Fruit fly (Drosophila melanogaster) whole organism, wandering third instar larva: ENCODE measurements around the gene CG16853.

Experiments
- Abd-B ChIP-seq: fragments of >200 bp; optimal IDR thresholded peaks from 2 replicates; lab custom pipeline; 2017; ENCODE audit warnings: missing biosample characterization, missing genetic modification characterization
- CG32264 ChIP-seq: fragments of 200-800 bp; sonication (Bioruptor generic); optimal IDR thresholded peaks from 2 replicates; lab custom pipeline; 2016; ENCODE audit warnings: missing biosample characterization, missing genetic modification characterization
- CG9705 ChIP-seq: fragments of 200-800 bp; sonication (Bioruptor generic); optimal IDR thresholded peaks from 2 replicates; lab custom pipeline; 2018; ENCODE audit warnings: missing biosample characterization, mild to moderate bottlenecking, missing genetic modification characterization
- CrebA ChIP-seq: fragments of 200-800 bp; sonication (Bioruptor generic); optimal IDR thresholded peaks from 2 replicates; lab custom pipeline; 2016; ENCODE audit warnings: missing biosample characterization, mild to moderate bottlenecking, missing genetic modification characterization, borderline replicate concordance
- Dfd ChIP-seq: fragments of >200 bp; optimal IDR thresholded peaks from 2 replicates; lab custom pipeline; 2017; ENCODE audit warnings: missing biosample characterization, missing genetic modification characterization
- Dif ChIP-seq: fragments of 200-275, 200-300 bp; sonication (Bioruptor generic); optimal IDR thresholded peaks from 2 replicates; lab custom pipeline; 2018; ENCODE audit warnings: missing biosample characterization, missing genetic modification characterization; ENCODE audit not compliant: partially characterized antibody
- GATAd ChIP-seq: sonication (Bioruptor generic); optimal IDR thresholded peaks from 2 replicates; lab custom pipeline; 2016; ENCODE audit warnings: missing biosample characterization, missing genetic modification characterization
- HLH106 ChIP-seq: fragments of 200-800 bp; optimal IDR thresholded peaks from 3 replicates; lab custom pipeline; 2019; ENCODE audit warnings: missing biosample characterization, mild to moderate bottlenecking, missing genetic modification characterization, moderate library complexity
- Hnf4 ChIP-seq: fragments of 200-800 bp; sonication (Bioruptor generic); optimal IDR thresholded peaks from 2 replicates; lab custom pipeline; 2016; ENCODE audit warnings: missing biosample characterization, mild to moderate bottlenecking, missing genetic modification characterization
- Hr78 ChIP-seq: fragments of >200 bp; optimal IDR thresholded peaks from 2 replicates; lab custom pipeline; 2017; ENCODE audit warnings: missing biosample characterization, missing genetic modification characterization
- Hr83 ChIP-seq: fragments of 200-300 bp; sonication (Bioruptor generic); optimal IDR thresholded peaks from 2 replicates; lab custom pipeline; 2016; ENCODE audit warnings: missing biosample characterization, mild to moderate bottlenecking, missing genetic modification characterization, moderate library complexity; ENCODE audit not compliant: poor library complexity, severe bottlenecking
- Jra ChIP-seq: sonication (Bioruptor generic); optimal IDR thresholded peaks from 2 replicates; lab custom pipeline; 2016; ENCODE audit warnings: missing biosample characterization, missing genetic modification characterization
- Mio ChIP-seq: sonication (Bioruptor generic); optimal IDR thresholded peaks from 2 replicates; lab custom pipeline; 2016; ENCODE audit warnings: missing biosample characterization, missing genetic modification characterization
- Myc ChIP-seq: fragments of >200 bp; optimal IDR thresholded peaks from 2 replicates; lab custom pipeline; 2017
- N ChIP-seq: fragments of >200 bp; optimal IDR thresholded peaks from 2 replicates; lab custom pipeline; 2018; ENCODE audit warnings: missing biosample characterization, missing external identifiers, missing genetic modification characterization
- OdsH ChIP-seq: fragments of 200-800 bp; sonication (Bioruptor generic); optimal IDR thresholded peaks from 2 replicates; lab custom pipeline; 2016; ENCODE audit warnings: missing biosample characterization, mild to moderate bottlenecking, missing genetic modification characterization
- Rel ChIP-seq, 2 experiments: fragments of 200-800 bp; sonication (Bioruptor generic) in 1 of 2; optimal IDR thresholded peaks; 2 replicates in 1 of 2; 3 replicates in 1 of 2; lab custom pipeline; 2016 to 2019; ENCODE audit warnings: mild to moderate bottlenecking in 2 of 2, missing biosample characterization in 2 of 2, missing genetic modification characterization in 2 of 2, moderate library complexity in 1 of 2
- Sp1 ChIP-seq: fragments of 200-800 bp; sonication (Bioruptor generic); optimal IDR thresholded peaks from 3 replicates; lab custom pipeline; 2019; ENCODE audit warnings: missing biosample characterization, mild to moderate bottlenecking, missing genetic modification characterization, moderate library complexity
- Vsx2 ChIP-seq: fragments of 200-300, 225-300 bp; sonication (Bioruptor generic); optimal IDR thresholded peaks from 2 replicates; lab custom pipeline; 2018; ENCODE audit warnings: missing biosample characterization, missing genetic modification characterization; ENCODE audit not compliant: partially characterized antibody
- br ChIP-seq: fragments of 200-800 bp; sonication (Bioruptor generic); optimal IDR thresholded peaks from 2 replicates; lab custom pipeline; 2016; ENCODE audit warnings: missing biosample characterization, missing genetic modification characterization
- brk ChIP-seq: fragments of 200-800 bp; sonication (Bioruptor generic); optimal IDR thresholded peaks from 2 replicates; lab custom pipeline; 2016; ENCODE audit warnings: missing biosample characterization, mild to moderate bottlenecking, missing genetic modification characterization
- dl ChIP-seq, 2 experiments: fragments of 175-275, 200-275 bp in 1 of 2; fragments of 200-275 bp in 1 of 2; sonication (Bioruptor generic); optimal IDR thresholded peaks; lab custom pipeline; 2018; ENCODE audit warnings: mild to moderate bottlenecking in 2 of 2, missing biosample characterization in 2 of 2, missing genetic modification characterization in 2 of 2, moderate library complexity in 2 of 2; ENCODE audit not compliant: partially characterized antibody in 2 of 2, insufficient read depth in 1 of 2
- dmrt93B ChIP-seq: fragments of 200-800 bp; sonication (Bioruptor generic); optimal IDR thresholded peaks from 2 replicates; lab custom pipeline; 2018; ENCODE audit warnings: missing biosample characterization, mild to moderate bottlenecking, missing genetic modification characterization
- dsf ChIP-seq: sonication (Bioruptor generic); optimal IDR thresholded peaks from 2 replicates; lab custom pipeline; 2016; ENCODE audit warnings: missing biosample characterization, missing genetic modification characterization, borderline replicate concordance
- ey ChIP-seq: fragments of 200-800 bp; sonication (Bioruptor generic); optimal IDR thresholded peaks from 2 replicates; lab custom pipeline; 2016; ENCODE audit warnings: missing biosample characterization, missing genetic modification characterization
- foxo ChIP-seq, 2 experiments: fragments of 200-800 bp; sonication (Bioruptor generic); optimal IDR thresholded peaks; 2 replicates in 1 of 2; 3 replicates in 1 of 2; lab custom pipeline; 2016 to 2017; ENCODE audit warnings: missing biosample characterization in 2 of 2, missing genetic modification characterization in 2 of 2
- fru ChIP-seq: fragments of 200-800 bp; sonication (Bioruptor generic); optimal IDR thresholded peaks from 3 replicates; lab custom pipeline; 2016; ENCODE audit warnings: missing biosample characterization, mild to moderate bottlenecking, missing genetic modification characterization
- h ChIP-seq: fragments of 200-800 bp; sonication (Bioruptor generic); optimal IDR thresholded peaks from 3 replicates; lab custom pipeline; 2016; ENCODE audit warnings: missing biosample characterization, mild to moderate bottlenecking, missing genetic modification characterization
- jim ChIP-seq: fragments of 175-275, 200-325 bp; sonication (Bioruptor generic); optimal IDR thresholded peaks from 2 replicates; lab custom pipeline; 2016; ENCODE audit warnings: missing biosample characterization, mild to moderate bottlenecking, missing genetic modification characterization
- lola ChIP-seq: fragments of >200 bp; optimal IDR thresholded peaks from 2 replicates; lab custom pipeline; 2017; ENCODE audit warnings: missing biosample characterization, missing genetic modification characterization
- pan ChIP-seq: fragments of >200 bp; optimal IDR thresholded peaks from 2 replicates; lab custom pipeline; 2017
- psq ChIP-seq: fragments of 200-800 bp; sonication (Bioruptor generic); optimal IDR thresholded peaks from 3 replicates; lab custom pipeline; 2017; ENCODE audit warnings: missing biosample characterization, mild to moderate bottlenecking, missing genetic modification characterization, moderate library complexity
- rgr ChIP-seq: fragments of 200-800 bp; sonication (Bioruptor generic); optimal IDR thresholded peaks from 3 replicates; lab custom pipeline; 2016; ENCODE audit warnings: missing biosample characterization, mild to moderate bottlenecking, missing genetic modification characterization
- sage ChIP-seq: fragments of 200-800 bp; sonication (Bioruptor generic); optimal IDR thresholded peaks from 2 replicates; lab custom pipeline; 2016; ENCODE audit warnings: missing biosample characterization, mild to moderate bottlenecking, missing genetic modification characterization
- sv ChIP-seq: fragments of 200-800 bp; sonication (Bioruptor generic); optimal IDR thresholded peaks from 3 replicates; lab custom pipeline; 2016; ENCODE audit warnings: missing biosample characterization, missing genetic modification characterization
- tai ChIP-seq: sonication (Bioruptor generic); optimal IDR thresholded peaks from 2 replicates; lab custom pipeline; 2016; ENCODE audit warnings: missing biosample characterization, missing genetic modification characterization
- woc ChIP-seq: sonication (Bioruptor generic); optimal IDR thresholded peaks from 2 replicates; lab custom pipeline; 2016; ENCODE audit warnings: missing biosample characterization, mild to moderate bottlenecking, missing genetic modification characterization

Gene CG16853

DNA sequence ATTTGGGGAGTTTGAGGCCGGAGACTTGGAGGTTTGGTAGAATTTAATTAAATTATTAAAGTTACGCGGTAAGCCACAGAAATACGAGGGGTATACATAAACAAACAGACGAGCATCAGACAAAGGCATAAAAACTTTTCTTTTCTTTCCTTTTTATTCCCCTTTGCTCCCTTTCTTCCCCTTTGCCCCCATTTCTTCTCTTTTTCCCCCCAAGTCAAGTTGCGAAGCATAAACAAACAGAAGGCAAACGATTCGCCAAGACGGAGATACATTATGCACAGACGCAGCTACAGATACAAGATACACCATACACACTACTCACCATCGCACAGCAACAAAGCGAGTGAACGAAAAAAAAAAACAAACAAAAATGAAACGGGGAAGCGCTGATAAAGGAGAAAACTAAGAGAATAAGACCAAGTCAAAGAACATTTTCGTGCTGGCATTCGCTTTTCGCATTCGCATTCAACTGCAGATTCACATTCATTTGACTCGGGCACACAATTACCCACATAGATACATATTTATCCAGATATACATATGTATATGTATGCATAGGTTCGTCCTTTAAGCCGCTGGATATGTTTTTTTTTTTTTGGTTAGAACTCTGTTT lies 12.6 kb downstream of the CG16853 start:
- TF ChIP-seq Vsx2 (GFP tag; lab: Kevin White, UChicago) (peak; percentile 10), psq (GFP tag; lab: Kevin White, UChicago) (peak; percentile 90), Rel (GFP tag; optimal IDR thresholded peaks at IDR 0.05; lab: Kevin White, UChicago) (no peak), Rel (tag; optimal IDR thresholded peaks at IDR 0.05; lab: Kevin White, UChicago) (no peak)

DNA sequence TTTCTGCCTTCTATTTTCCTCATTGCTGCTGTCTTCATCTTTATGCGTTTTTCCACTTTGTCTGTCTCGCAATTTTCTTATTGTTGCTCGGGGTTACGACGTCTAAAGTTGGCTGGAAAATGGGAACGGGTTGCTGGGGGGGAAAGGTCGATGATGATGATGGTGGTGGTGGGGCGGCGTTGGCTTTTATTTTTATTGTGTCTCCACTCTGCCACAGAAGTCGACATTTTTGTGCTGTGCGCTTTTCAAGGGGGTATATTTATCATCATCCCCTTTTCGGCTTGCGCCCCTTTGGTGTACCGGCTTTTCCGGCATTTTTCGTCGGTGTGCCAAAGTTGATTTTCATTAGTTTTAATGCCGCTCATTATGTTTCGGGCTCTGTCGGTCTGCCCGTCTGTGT lies 13.3 kb downstream of the CG16853 start:
- TF ChIP-seq dl (GFP tag; optimal IDR thresholded peaks at IDR 0.05; lab: Kevin White, UChicago; ENCODE audit: insufficient read depth in 1 of 2, partially characterized antibody in 2 of 2) = no peak
- no peak for TF ChIP-seq Hnf4 (GFP tag; lab: Kevin White, UChicago)

DNA sequence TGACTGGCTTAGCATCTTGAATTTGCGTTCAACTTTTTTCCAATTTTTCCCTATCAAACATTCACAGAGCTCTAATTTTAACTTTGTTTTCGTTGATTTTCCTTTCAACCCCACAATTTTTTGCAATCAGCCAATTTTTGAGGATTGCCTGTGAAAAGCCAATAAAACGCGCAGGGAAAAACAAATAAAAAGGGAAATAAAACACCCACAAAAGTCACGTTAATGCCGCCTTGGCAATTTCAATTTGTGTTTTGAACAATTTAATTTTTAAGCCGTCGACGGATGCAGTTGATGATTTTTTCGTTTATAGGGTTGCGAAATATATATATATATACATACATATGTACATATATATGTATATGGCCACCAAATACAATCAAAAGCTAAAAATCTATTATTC lies 26.9 kb downstream of the CG16853 start:
- TF ChIP-seq fru (GFP tag; lab: Kevin White, UChicago) (no peak), Hr83 (no peak), N (GFP tag; lab: Kevin White, UChicago) (no peak), lola (GFP tag; lab: Kevin White, UChicago) (no peak), ey (GFP tag; lab: Kevin White, UChicago) (no peak), Myc (lab: Kevin White, UChicago) (no peak), psq (GFP tag; lab: Kevin White, UChicago) (no peak), pan (no peak), Mio (no peak), h (GFP tag; lab: Kevin White, UChicago) (no peak), CG9705 (GFP tag; lab: Kevin White, UChicago) (no peak), sv (GFP tag; lab: Kevin White, UChicago) (no peak)

DNA sequence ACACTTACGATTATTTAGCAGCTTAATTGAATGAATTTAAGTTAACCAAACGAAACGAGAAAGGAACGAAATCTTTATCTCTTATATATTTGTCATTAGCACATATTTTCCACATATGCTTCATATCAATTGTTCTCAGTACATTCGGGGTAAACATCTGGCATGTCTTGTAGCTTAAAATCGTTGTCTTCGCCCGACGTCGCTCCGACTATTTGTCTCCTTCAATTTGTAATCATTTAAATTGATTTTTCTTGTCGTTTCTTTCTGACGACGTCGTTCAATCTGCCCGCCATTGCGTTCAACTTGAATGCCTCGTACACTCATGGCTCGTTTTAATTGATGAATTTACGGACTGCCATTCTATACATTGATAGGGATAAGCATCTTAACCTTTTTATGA lies 27.9 kb downstream of the CG16853 start:
- no peak for TF ChIP-seq pan
- TF ChIP-seq HLH106 (tag; lab: Kevin White, UChicago) = no peak
- TF ChIP-seq N (GFP tag; lab: Kevin White, UChicago) = no peak
- no peak for TF ChIP-seq CrebA (GFP tag; lab: Kevin White, UChicago)
- TF ChIP-seq Dfd = no peak
- no peak for TF ChIP-seq rgr (GFP tag; lab: Kevin White, UChicago)
- no peak for TF ChIP-seq dsf
- no peak for TF ChIP-seq OdsH (GFP tag; lab: Kevin White, UChicago)
- TF ChIP-seq ey (GFP tag; lab: Kevin White, UChicago) = no peak

DNA sequence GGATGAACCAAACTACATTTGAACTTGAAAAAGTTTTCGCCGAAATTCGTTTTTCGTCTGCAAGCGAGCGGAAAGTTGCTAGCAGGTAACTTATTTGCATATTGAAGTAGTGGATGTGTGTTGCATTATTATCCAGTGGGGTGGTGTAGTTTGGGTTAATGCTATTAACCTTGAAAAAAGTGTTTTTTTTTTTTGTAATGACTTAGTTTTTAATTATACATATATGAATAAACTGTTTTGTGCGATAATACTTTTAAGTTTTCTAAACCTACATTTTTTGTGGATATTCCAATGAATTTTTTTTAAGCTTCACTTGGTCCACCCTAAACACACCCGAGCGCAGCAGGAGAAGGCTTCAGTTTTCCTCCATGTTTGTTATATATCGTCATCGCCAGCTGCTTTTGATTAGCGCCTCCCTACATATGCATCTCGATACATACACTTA lies 28.9 kb downstream of the CG16853 start:
- peak; percentile 10 for TF ChIP-seq tai (GFP tag; lab: Kevin White, UChicago)
- TF ChIP-seq Hr83 = no peak
- peak; percentile 79 for TF ChIP-seq HLH106 (tag; lab: Kevin White, UChicago)
- no peak for TF ChIP-seq pan
- TF ChIP-seq dmrt93B (GFP tag; lab: Kevin White, UChicago) = peak; percentile 81
- TF ChIP-seq Hnf4 (GFP tag; lab: Kevin White, UChicago) = peak; percentile 70
- peak; percentile 75 for TF ChIP-seq woc (GFP tag; lab: Kevin White, UChicago)
- peak in 1 of 2 experiments; percentile 91 for TF ChIP-seq foxo (GFP tag; optimal IDR thresholded peaks at IDR 0.05; lab: Kevin White, UChicago)
- TF ChIP-seq Dfd = no peak
- no peak for TF ChIP-seq brk (GFP tag; lab: Kevin White, UChicago)
- peak; percentile 73 for TF ChIP-seq CG9705 (GFP tag; lab: Kevin White, UChicago)
- TF ChIP-seq Hr78 (GFP tag; lab: Kevin White, UChicago) = no peak
- no peak for TF ChIP-seq Abd-B (GFP tag; lab: Kevin White, UChicago)
- peak; percentile 79 for TF ChIP-seq sage (GFP tag; lab: Kevin White, UChicago)
- no peak for TF ChIP-seq Dif
- TF ChIP-seq jim (GFP tag; lab: Kevin White, UChicago) = no peak
- TF ChIP-seq sv (GFP tag; lab: Kevin White, UChicago) = no peak
- peak; percentile 52 for TF ChIP-seq Mio
- peak; percentile 48 for TF ChIP-seq Rel (GFP tag; optimal IDR thresholded peaks at IDR 0.05; lab: Kevin White, UChicago)
- peak; percentile 40 for TF ChIP-seq Rel (tag; optimal IDR thresholded peaks at IDR 0.05; lab: Kevin White, UChicago)
- TF ChIP-seq rgr (GFP tag; lab: Kevin White, UChicago) = peak; percentile 85
- TF ChIP-seq dl (GFP tag; optimal IDR thresholded peaks at IDR 0.05; lab: Kevin White, UChicago; ENCODE audit: insufficient read depth in 1 of 2, partially characterized antibody in 2 of 2) = no peak
- peak; percentile 53 for TF ChIP-seq CG32264 (GFP tag; lab: Kevin White, UChicago)
- peak; percentile 91 for TF ChIP-seq br (GFP tag; lab: Kevin White, UChicago)
- peak; percentile 82 for TF ChIP-seq ey (GFP tag; lab: Kevin White, UChicago)
- peak; percentile 89 for TF ChIP-seq h (GFP tag; lab: Kevin White, UChicago)
- peak; percentile 95 for TF ChIP-seq Sp1 (GFP tag; lab: Kevin White, UChicago)
- no peak for TF ChIP-seq lola (GFP tag; lab: Kevin White, UChicago)
- TF ChIP-seq GATAd = no peak
- TF ChIP-seq Jra (GFP tag; lab: Kevin White, UChicago) = peak; percentile 29
- TF ChIP-seq N (GFP tag; lab: Kevin White, UChicago) = no peak
- TF ChIP-seq CrebA (GFP tag; lab: Kevin White, UChicago) = peak; percentile 32
- TF ChIP-seq OdsH (GFP tag; lab: Kevin White, UChicago) = peak; percentile 85
- peak; percentile 87 for TF ChIP-seq fru (GFP tag; lab: Kevin White, UChicago)
- TF ChIP-seq Myc (lab: Kevin White, UChicago) = no peak
